Fruit fly (Drosophila melanogaster) whole organism, wandering third instar larva: ENCODE results near the gene mthl9.

Experiments
- Abd-B ChIP-seq: fragments of >200 bp; optimal IDR thresholded peaks from 2 replicates; lab custom pipeline; 2017; ENCODE audit warnings: missing biosample characterization, missing genetic modification characterization
- CG32264 ChIP-seq: fragments of 200-800 bp; sonication (Bioruptor generic); optimal IDR thresholded peaks from 2 replicates; lab custom pipeline; 2016; ENCODE audit warnings: missing biosample characterization, missing genetic modification characterization
- CG9705 ChIP-seq: fragments of 200-800 bp; sonication (Bioruptor generic); optimal IDR thresholded peaks from 2 replicates; lab custom pipeline; 2018; ENCODE audit warnings: missing biosample characterization, mild to moderate bottlenecking, missing genetic modification characterization
- CrebA ChIP-seq: fragments of 200-800 bp; sonication (Bioruptor generic); optimal IDR thresholded peaks from 2 replicates; lab custom pipeline; 2016; ENCODE audit warnings: missing biosample characterization, mild to moderate bottlenecking, missing genetic modification characterization, borderline replicate concordance
- Dfd ChIP-seq: fragments of >200 bp; optimal IDR thresholded peaks from 2 replicates; lab custom pipeline; 2017; ENCODE audit warnings: missing biosample characterization, missing genetic modification characterization
- Dif ChIP-seq: fragments of 200-275, 200-300 bp; sonication (Bioruptor generic); optimal IDR thresholded peaks from 2 replicates; lab custom pipeline; 2018; ENCODE audit warnings: missing biosample characterization, missing genetic modification characterization; ENCODE audit not compliant: partially characterized antibody
- GATAd ChIP-seq: sonication (Bioruptor generic); optimal IDR thresholded peaks from 2 replicates; lab custom pipeline; 2016; ENCODE audit warnings: missing biosample characterization, missing genetic modification characterization
- HLH106 ChIP-seq: fragments of 200-800 bp; optimal IDR thresholded peaks from 3 replicates; lab custom pipeline; 2019; ENCODE audit warnings: missing biosample characterization, mild to moderate bottlenecking, missing genetic modification characterization, moderate library complexity
- Hnf4 ChIP-seq: fragments of 200-800 bp; sonication (Bioruptor generic); optimal IDR thresholded peaks from 2 replicates; lab custom pipeline; 2016; ENCODE audit warnings: missing biosample characterization, mild to moderate bottlenecking, missing genetic modification characterization
- Hr78 ChIP-seq: fragments of >200 bp; optimal IDR thresholded peaks from 2 replicates; lab custom pipeline; 2017; ENCODE audit warnings: missing biosample characterization, missing genetic modification characterization
- Hr83 ChIP-seq: fragments of 200-300 bp; sonication (Bioruptor generic); optimal IDR thresholded peaks from 2 replicates; lab custom pipeline; 2016; ENCODE audit warnings: missing biosample characterization, mild to moderate bottlenecking, missing genetic modification characterization, moderate library complexity; ENCODE audit not compliant: poor library complexity, severe bottlenecking
- Jra ChIP-seq: sonication (Bioruptor generic); optimal IDR thresholded peaks from 2 replicates; lab custom pipeline; 2016; ENCODE audit warnings: missing biosample characterization, missing genetic modification characterization
- Myc ChIP-seq: fragments of >200 bp; optimal IDR thresholded peaks from 2 replicates; lab custom pipeline; 2017
- Rel ChIP-seq, 2 experiments: fragments of 200-800 bp; sonication (Bioruptor generic) in 1 of 2; optimal IDR thresholded peaks; 2 replicates in 1 of 2; 3 replicates in 1 of 2; lab custom pipeline; 2016 to 2019; ENCODE audit warnings: mild to moderate bottlenecking in 2 of 2, missing biosample characterization in 2 of 2, missing genetic modification characterization in 2 of 2, moderate library complexity in 1 of 2
- Sp1 ChIP-seq: fragments of 200-800 bp; sonication (Bioruptor generic); optimal IDR thresholded peaks from 3 replicates; lab custom pipeline; 2019; ENCODE audit warnings: missing biosample characterization, mild to moderate bottlenecking, missing genetic modification characterization, moderate library complexity
- Vsx2 ChIP-seq: fragments of 200-300, 225-300 bp; sonication (Bioruptor generic); optimal IDR thresholded peaks from 2 replicates; lab custom pipeline; 2018; ENCODE audit warnings: missing biosample characterization, missing genetic modification characterization; ENCODE audit not compliant: partially characterized antibody
- br ChIP-seq: fragments of 200-800 bp; sonication (Bioruptor generic); optimal IDR thresholded peaks from 2 replicates; lab custom pipeline; 2016; ENCODE audit warnings: missing biosample characterization, missing genetic modification characterization
- brk ChIP-seq: fragments of 200-800 bp; sonication (Bioruptor generic); optimal IDR thresholded peaks from 2 replicates; lab custom pipeline; 2016; ENCODE audit warnings: missing biosample characterization, mild to moderate bottlenecking, missing genetic modification characterization
- dl ChIP-seq, 2 experiments: fragments of 175-275, 200-275 bp in 1 of 2; fragments of 200-275 bp in 1 of 2; sonication (Bioruptor generic); optimal IDR thresholded peaks; lab custom pipeline; 2018; ENCODE audit warnings: mild to moderate bottlenecking in 2 of 2, missing biosample characterization in 2 of 2, missing genetic modification characterization in 2 of 2, moderate library complexity in 2 of 2; ENCODE audit not compliant: partially characterized antibody in 2 of 2, insufficient read depth in 1 of 2
- dsf ChIP-seq: sonication (Bioruptor generic); optimal IDR thresholded peaks from 2 replicates; lab custom pipeline; 2016; ENCODE audit warnings: missing biosample characterization, missing genetic modification characterization, borderline replicate concordance
- ey ChIP-seq: fragments of 200-800 bp; sonication (Bioruptor generic); optimal IDR thresholded peaks from 2 replicates; lab custom pipeline; 2016; ENCODE audit warnings: missing biosample characterization, missing genetic modification characterization
- foxo ChIP-seq, 2 experiments: fragments of 200-800 bp; sonication (Bioruptor generic); optimal IDR thresholded peaks; 2 replicates in 1 of 2; 3 replicates in 1 of 2; lab custom pipeline; 2016 to 2017; ENCODE audit warnings: missing biosample characterization in 2 of 2, missing genetic modification characterization in 2 of 2
- fru ChIP-seq: fragments of 200-800 bp; sonication (Bioruptor generic); optimal IDR thresholded peaks from 3 replicates; lab custom pipeline; 2016; ENCODE audit warnings: missing biosample characterization, mild to moderate bottlenecking, missing genetic modification characterization
- jim ChIP-seq: fragments of 175-275, 200-325 bp; sonication (Bioruptor generic); optimal IDR thresholded peaks from 2 replicates; lab custom pipeline; 2016; ENCODE audit warnings: missing biosample characterization, mild to moderate bottlenecking, missing genetic modification characterization
- lola ChIP-seq: fragments of >200 bp; optimal IDR thresholded peaks from 2 replicates; lab custom pipeline; 2017; ENCODE audit warnings: missing biosample characterization, missing genetic modification characterization
- pan ChIP-seq: fragments of >200 bp; optimal IDR thresholded peaks from 2 replicates; lab custom pipeline; 2017
- psq ChIP-seq: fragments of 200-800 bp; sonication (Bioruptor generic); optimal IDR thresholded peaks from 3 replicates; lab custom pipeline; 2017; ENCODE audit warnings: missing biosample characterization, mild to moderate bottlenecking, missing genetic modification characterization, moderate library complexity
- rgr ChIP-seq: fragments of 200-800 bp; sonication (Bioruptor generic); optimal IDR thresholded peaks from 3 replicates; lab custom pipeline; 2016; ENCODE audit warnings: missing biosample characterization, mild to moderate bottlenecking, missing genetic modification characterization
- sage ChIP-seq: fragments of 200-800 bp; sonication (Bioruptor generic); optimal IDR thresholded peaks from 2 replicates; lab custom pipeline; 2016; ENCODE audit warnings: missing biosample characterization, mild to moderate bottlenecking, missing genetic modification characterization
- sv ChIP-seq: fragments of 200-800 bp; sonication (Bioruptor generic); optimal IDR thresholded peaks from 3 replicates; lab custom pipeline; 2016; ENCODE audit warnings: missing biosample characterization, missing genetic modification characterization
- tai ChIP-seq: sonication (Bioruptor generic); optimal IDR thresholded peaks from 2 replicates; lab custom pipeline; 2016; ENCODE audit warnings: missing biosample characterization, missing genetic modification characterization
- usp ChIP-seq: fragments of >200 bp; optimal IDR thresholded peaks from 2 replicates; lab custom pipeline; 2017; ENCODE audit warnings: missing biosample characterization, missing genetic modification characterization
- woc ChIP-seq: sonication (Bioruptor generic); optimal IDR thresholded peaks from 2 replicates; lab custom pipeline; 2016; ENCODE audit warnings: missing biosample characterization, mild to moderate bottlenecking, missing genetic modification characterization

The mthl9 gene

dm6 chr3L:331842-332802 lies at the start of gene mthl9:
Gene mthl9 (minus strand): TSS chr3L:332309.
- TF ChIP-seq Hr83, result peak; percentile 3
- TF ChIP-seq fru, result no peak
- peak; percentile 35 for TF ChIP-seq Sp1
- peak; percentile 98 for TF ChIP-seq Vsx2
- TF ChIP-seq CG9705, result no peak
- no peak for TF ChIP-seq tai (GFP tag; lab: Kevin White, UChicago)
- TF ChIP-seq HLH106 (tag; lab: Kevin White, UChicago), result peak; percentile 10
- no peak for TF ChIP-seq sage (GFP tag; lab: Kevin White, UChicago)
- no peak for TF ChIP-seq Rel (GFP tag; optimal IDR thresholded peaks at IDR 0.05; lab: Kevin White, UChicago)
- TF ChIP-seq Rel (tag; optimal IDR thresholded peaks at IDR 0.05; lab: Kevin White, UChicago), result peak; percentile 11
- TF ChIP-seq dl (GFP tag; optimal IDR thresholded peaks at IDR 0.05; lab: Kevin White, UChicago; ENCODE audit: insufficient read depth in 1 of 2, partially characterized antibody in 2 of 2), result peak in 1 of 2 experiments; percentile 26
- no peak for TF ChIP-seq psq
- no peak for TF ChIP-seq jim (GFP tag; lab: Kevin White, UChicago)
- TF ChIP-seq br (GFP tag; lab: Kevin White, UChicago), result no peak
- peak; percentile 29 for TF ChIP-seq rgr
- TF ChIP-seq GATAd, result no peak
- peak; percentile 83 for TF ChIP-seq Myc (lab: Kevin White, UChicago)
- TF ChIP-seq Dif (GFP tag; lab: Kevin White, UChicago), result peak; percentile 57
- TF ChIP-seq lola (GFP tag; lab: Kevin White, UChicago), result no peak
- TF ChIP-seq CrebA, result no peak
- TF ChIP-seq, all 38 proteins: peak for 9

dm6 chr3L:380886-381546 lies 48.9 kb upstream of the mthl9 start:
- no peak for TF ChIP-seq pan (lab: Kevin White, UChicago)
- no peak for TF ChIP-seq Myc (lab: Kevin White, UChicago)
- peak; percentile 37 for TF ChIP-seq psq
- no peak for TF ChIP-seq Vsx2
- no peak for TF ChIP-seq ey (GFP tag; lab: Kevin White, UChicago)
- TF ChIP-seq Hnf4, result peak; percentile 27
- no peak for TF ChIP-seq rgr
- TF ChIP-seq dl (GFP tag; optimal IDR thresholded peaks at IDR 0.05; lab: Kevin White, UChicago; ENCODE audit: insufficient read depth in 1 of 2, partially characterized antibody in 2 of 2), result no peak
- TF ChIP-seq, all 38 proteins: peak for 2

DNA sequence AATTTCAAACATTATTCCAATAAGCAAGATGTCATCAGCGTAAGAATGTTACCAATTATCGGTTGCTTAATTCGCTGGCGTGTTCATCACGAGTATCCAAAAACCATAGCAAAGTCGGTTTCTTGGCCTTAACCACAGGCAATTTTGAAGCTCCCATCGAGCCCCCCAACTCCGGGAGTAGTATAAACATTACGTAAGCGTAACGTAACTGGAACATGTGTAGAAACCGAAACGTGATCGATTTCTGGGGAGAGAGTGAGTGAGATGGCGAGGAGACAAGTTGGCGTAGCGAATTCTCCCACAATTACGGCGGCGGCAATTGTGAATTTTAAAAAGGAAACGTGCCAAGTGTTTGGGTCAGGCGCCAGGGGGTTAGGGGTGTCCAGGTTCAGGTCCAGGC lies 46.8 kb upstream of the mthl9 start:
- TF ChIP-seq usp (GFP tag; lab: Kevin White, UChicago) (no peak), pan (lab: Kevin White, UChicago) (no peak), Jra (no peak), Rel (GFP tag; optimal IDR thresholded peaks at IDR 0.05; lab: Kevin White, UChicago) (no peak), Rel (tag; optimal IDR thresholded peaks at IDR 0.05; lab: Kevin White, UChicago) (no peak), HLH106 (tag; lab: Kevin White, UChicago) (no peak), fru (no peak), lola (GFP tag; lab: Kevin White, UChicago) (no peak), rgr (no peak), foxo (GFP tag; optimal IDR thresholded peaks at IDR 0.05; lab: Kevin White, UChicago) (no peak), dsf (GFP tag; lab: Kevin White, UChicago) (no peak), Hr78 (GFP tag; lab: Kevin White, UChicago) (no peak), sv (GFP tag; lab: Kevin White, UChicago) (no peak), Abd-B (no peak), dl (GFP tag; optimal IDR thresholded peaks at IDR 0.05; lab: Kevin White, UChicago; ENCODE audit: insufficient read depth in 1 of 2, partially characterized antibody in 2 of 2) (no peak), CG32264 (GFP tag; lab: Kevin White, UChicago) (no peak), tai (GFP tag; lab: Kevin White, UChicago) (no peak), Dfd (GFP tag; lab: Kevin White, UChicago) (no peak), Sp1 (no peak)

DNA sequence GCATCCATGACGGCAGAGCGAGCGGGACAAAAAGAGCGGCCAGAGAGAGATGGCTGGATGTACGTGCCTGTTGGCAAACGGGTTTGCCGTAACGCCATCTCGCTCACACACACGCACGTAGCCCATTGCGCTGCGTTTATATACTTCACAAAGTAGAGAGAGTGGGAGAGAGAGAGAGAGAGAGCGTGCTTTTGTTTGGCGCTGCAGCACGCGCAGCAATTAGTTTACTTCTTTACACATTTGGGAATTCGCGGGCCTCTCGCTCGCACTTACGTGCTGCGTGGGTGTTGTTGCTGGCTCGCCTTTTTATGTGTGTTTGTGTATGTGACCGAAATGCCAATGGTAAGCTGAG lies 45.9 kb upstream of the mthl9 start:
- TF ChIP-seq Sp1 (no peak), Jra (no peak), Dif (GFP tag; lab: Kevin White, UChicago) (peak; percentile 51), lola (GFP tag; lab: Kevin White, UChicago) (no peak), sv (GFP tag; lab: Kevin White, UChicago) (no peak), pan (lab: Kevin White, UChicago) (no peak), usp (GFP tag; lab: Kevin White, UChicago) (no peak), Rel (GFP tag; optimal IDR thresholded peaks at IDR 0.05; lab: Kevin White, UChicago) (no peak), Rel (tag; optimal IDR thresholded peaks at IDR 0.05; lab: Kevin White, UChicago) (no peak), Myc (lab: Kevin White, UChicago) (no peak), brk (no peak), sage (GFP tag; lab: Kevin White, UChicago) (no peak), CG32264 (GFP tag; lab: Kevin White, UChicago) (no peak), tai (GFP tag; lab: Kevin White, UChicago) (no peak), Dfd (GFP tag; lab: Kevin White, UChicago) (no peak), Hr83 (no peak), CrebA (no peak), woc (GFP tag; lab: Kevin White, UChicago) (no peak), Vsx2 (peak; percentile 55), dl (GFP tag; optimal IDR thresholded peaks at IDR 0.05; lab: Kevin White, UChicago; ENCODE audit: insufficient read depth in 1 of 2, partially characterized antibody in 2 of 2) (peak in 1 of 2 experiments; percentile 44), HLH106 (tag; lab: Kevin White, UChicago) (no peak), Abd-B (no peak), rgr (no peak), Hnf4 (no peak)
